Fruit fly (Drosophila melanogaster) Kc167 (cell line): Measurements from ENCODE around the gene CG31674.

ENCODE experiments used
- h ChIP-seq: fragments of >200 bp; optimal IDR thresholded peaks from 3 replicates; lab custom pipeline; 2018; ENCODE audit warnings: missing external identifiers
- psq ChIP-seq: fragments of >200 bp; optimal IDR thresholded peaks from 2 replicates; lab custom pipeline; 2017; ENCODE audit warnings: missing external identifiers

- TF ChIP-seq psq (no peak), h (no peak)
These were observed 19.9 kb upstream of the CG31674 start for dm6 chr2L:20811039-20811652.
